Worm (Caenorhabditis elegans) whole organism, L4/young adult: ENCODE results near the gene ZK666.2.

Experiments
- W03F9.2 ChIP-seq: fragments of 150-350 bp; optimal IDR thresholded peaks from 2 replicates; lab custom pipeline; 2014; ENCODE audit warnings: missing biosample characterization, missing genetic modification characterization
- dao-5 ChIP-seq: sonication (generic microtip); optimal IDR thresholded peaks from 2 replicates; lab custom pipeline; 2016; ENCODE audit warnings: missing genotype, missing genetic modification characterization, moderate library complexity, missing compliant biosample characterization
- him-1 ChIP-seq: sonication (generic microtip); optimal IDR thresholded peaks from 2 replicates; lab custom pipeline; 2016; ENCODE audit warnings: missing genotype, missing genetic modification reagents, missing genetic modification characterization, missing compliant biosample characterization

Gene ZK666.2

DNA sequence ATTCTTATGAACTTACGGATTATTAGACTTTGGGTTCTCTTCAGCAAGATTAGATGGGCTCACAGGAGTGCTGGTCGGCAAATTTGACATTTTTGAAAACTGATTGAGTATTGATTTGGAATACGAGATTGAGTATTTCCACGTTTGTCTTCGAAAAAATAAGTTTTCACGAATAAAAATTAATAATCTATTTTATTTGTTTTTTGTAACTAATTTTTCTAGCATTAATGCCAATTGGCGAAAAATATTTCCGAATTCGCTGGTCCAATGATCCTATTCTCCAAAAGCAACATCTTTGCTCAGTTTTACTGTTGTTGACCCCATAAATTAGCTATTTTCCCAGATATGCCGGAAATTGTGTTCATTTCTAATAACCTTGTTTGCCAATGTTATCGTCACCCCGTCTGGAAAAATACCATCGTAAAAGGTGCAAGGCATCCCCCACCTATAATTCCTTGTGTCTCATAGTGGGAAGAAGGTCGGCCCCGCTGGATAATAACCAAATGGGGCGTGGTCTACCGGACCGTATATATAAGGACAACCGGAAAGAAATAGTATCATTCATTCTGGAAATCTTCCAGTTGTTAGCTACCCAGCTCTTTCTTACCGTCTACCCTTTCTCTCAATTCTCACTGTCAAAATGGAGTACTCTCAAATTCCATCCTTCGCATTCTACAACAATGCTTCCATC, 7.3 kb downstream of the ZK666.2 start, which contains the start of the genes ZK673.6 and sdz-37:
ZK673.6 (minus strand) TSS at position 101 of the 691 bp plus-strand sequence.
sdz-37 (plus strand) TSS at position 641 of the 691 bp plus-strand sequence.
- TF ChIP-seq dao-5 (tag; lab: Kevin White, UChicago), result no peak
- TF ChIP-seq W03F9.2 (tag; lab: Kevin White, UChicago), result no peak
- no peak for TF ChIP-seq him-1 (tag; lab: Kevin White, UChicago)

DNA sequence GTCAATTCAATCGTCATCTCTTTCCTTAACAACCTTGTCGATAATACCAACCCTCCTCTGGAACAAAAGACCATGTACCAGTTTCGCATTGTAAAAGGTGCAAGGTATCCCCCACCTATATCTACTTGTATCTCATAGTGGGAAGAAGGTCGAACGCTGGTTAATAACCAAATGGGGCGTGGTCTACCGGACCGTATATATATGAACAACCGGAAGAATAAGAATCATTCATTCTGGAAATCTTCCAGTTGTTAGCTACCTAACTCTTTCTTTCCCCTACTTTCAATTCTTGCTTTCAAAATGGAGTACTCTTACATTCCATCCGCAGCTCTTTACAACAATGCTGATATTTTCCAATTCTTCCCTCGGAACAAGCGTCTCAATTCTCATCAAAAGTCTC, 10.5 kb downstream of the ZK666.2 start, which contains the start of gene ZK673.5:
ZK673.5 (plus strand) TSS at position 301 of the 400 bp plus-strand sequence.
- TF ChIP-seq him-1 (tag; lab: Kevin White, UChicago) (no peak), W03F9.2 (tag; lab: Kevin White, UChicago) (no peak), dao-5 (tag; lab: Kevin White, UChicago) (no peak)

- no peak for TF ChIP-seq dao-5 (tag; lab: Kevin White, UChicago)
- TF ChIP-seq W03F9.2 (tag; lab: Kevin White, UChicago), result no peak
- TF ChIP-seq him-1 (tag; lab: Kevin White, UChicago), result no peak
These were observed 14.7 kb downstream of the ZK666.2 start, which contains the start of gene ZK673.11 for ce11 chrII:10456979-10457378. Gene ZK673.11 (plus strand): TSS chrII:10457279.

DNA sequence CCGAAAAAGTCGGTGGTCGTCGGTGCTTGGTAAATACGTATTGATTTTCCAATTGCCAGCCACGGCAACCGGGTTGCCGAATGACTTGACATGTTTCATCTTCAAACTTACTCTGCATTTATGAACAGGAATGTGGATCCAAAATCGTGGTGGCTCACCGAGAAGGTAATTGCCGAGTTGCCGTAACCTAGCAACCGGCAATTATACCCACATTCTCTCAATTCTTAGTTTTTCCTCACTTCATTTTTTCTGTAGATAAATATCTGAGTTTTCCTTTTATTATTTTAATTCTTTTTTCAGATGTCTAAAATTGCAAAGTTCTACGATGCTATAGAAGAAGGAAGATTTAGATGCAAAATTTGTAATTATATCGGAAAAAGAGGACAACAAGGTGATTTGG, 19.1 kb downstream of the ZK666.2 start, which contains the start of gene ZK673.4:
ZK673.4 (plus strand) TSS at position 301 of the 400 bp plus-strand sequence.
- TF ChIP-seq W03F9.2 (tag; lab: Kevin White, UChicago), result no peak
- TF ChIP-seq him-1 (tag; lab: Kevin White, UChicago), result no peak
- no peak for TF ChIP-seq dao-5 (tag; lab: Kevin White, UChicago)

DNA sequence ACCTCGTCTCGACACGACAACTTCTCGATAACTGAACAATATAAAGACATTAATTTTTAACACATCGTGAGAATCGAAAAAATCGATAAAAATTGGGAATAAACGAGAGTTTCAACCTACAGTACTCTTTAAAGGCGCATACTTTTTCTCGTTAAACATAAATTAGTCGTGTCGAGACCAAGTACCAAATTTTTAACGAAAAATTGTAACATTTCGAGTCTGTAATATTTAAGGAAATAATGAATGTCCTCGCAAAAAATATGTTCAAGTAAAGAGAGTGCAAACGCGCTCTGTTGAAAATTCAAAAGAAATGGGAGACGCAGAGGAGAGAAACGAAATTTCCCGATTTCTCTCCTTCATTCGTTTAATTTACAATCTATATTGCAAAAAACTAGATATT, 21.4 kb downstream of the ZK666.2 start:
- no peak for TF ChIP-seq dao-5 (tag; lab: Kevin White, UChicago)
- no peak for TF ChIP-seq W03F9.2 (tag; lab: Kevin White, UChicago)
- TF ChIP-seq him-1 (tag; lab: Kevin White, UChicago), result no peak

DNA sequence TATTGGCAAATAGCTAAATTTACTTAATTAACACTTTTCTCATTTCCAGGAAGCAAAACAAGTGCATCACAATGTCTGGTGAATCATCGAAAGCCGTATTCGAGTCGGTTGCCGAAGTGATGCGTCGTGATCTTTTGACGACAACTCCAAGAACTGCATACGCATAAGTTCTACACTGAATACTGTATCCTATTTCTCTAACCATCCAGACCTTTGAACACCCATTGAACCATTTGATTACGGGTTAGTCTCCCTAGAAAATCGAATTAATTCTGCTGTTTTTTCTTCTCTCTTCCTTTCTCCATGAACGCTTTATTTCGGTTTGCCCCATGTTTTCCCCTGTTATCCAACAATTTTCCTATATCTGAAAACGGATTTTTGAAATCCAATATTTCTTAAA, 22.0 kb downstream of the ZK666.2 start, which contains the start of gene lin-56:
lin-56 (plus strand) TSS at position 301 of the 400 bp plus-strand sequence.
- no peak for TF ChIP-seq dao-5 (tag; lab: Kevin White, UChicago)
- no peak for TF ChIP-seq him-1 (tag; lab: Kevin White, UChicago)
- TF ChIP-seq W03F9.2 (tag; lab: Kevin White, UChicago), result no peak

DNA sequence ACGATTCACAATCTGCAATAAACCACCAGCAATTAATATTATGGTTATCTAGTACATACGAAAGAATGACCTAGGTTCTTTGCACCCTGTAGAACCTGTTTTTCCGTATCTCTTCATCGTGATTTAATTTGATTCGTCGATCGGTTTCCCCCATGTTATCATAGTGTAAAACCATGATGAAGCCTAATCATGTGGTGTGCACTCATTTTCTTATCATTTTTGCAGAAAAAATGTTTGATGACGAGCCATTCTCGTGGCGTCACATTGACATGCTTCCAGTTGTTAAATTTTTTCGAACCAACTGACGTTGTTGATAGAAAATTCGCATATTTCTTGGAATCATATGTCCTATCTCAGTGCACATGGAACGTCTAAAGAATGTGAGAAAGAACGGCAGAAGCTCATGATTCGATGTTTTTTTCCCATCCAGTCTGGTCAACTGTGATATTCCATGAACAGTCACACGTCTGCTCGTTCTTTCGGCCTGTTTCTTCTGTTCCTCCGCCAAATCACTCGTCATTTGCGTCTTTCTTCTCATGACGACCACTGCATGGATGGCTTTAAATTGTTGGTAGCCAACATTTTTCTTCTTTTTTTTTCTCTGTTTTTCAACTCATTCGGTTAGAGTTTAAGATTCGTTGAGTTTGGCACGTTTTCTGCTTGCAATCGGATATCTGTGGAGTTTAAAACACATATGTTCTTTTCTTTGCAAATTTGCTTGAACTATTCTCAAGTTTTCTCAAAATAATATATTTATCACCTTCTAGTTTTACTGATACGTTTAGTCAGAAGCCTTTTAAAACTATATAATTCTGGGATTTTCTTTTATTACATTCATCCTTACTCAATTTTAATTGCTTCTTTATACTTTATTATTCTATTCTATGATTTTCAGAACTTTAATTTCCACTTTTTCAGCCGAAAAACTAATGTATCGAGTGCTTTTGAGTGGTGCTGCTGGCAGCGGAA, 24.1 kb downstream of the ZK666.2 start, which contains the start of gene ZK673.2:
ZK673.2 (plus strand) TSS at position 919 of the 969 bp plus-strand sequence.
- no peak for TF ChIP-seq dao-5 (tag; lab: Kevin White, UChicago)
- TF ChIP-seq W03F9.2 (tag; lab: Kevin White, UChicago), result no peak
- TF ChIP-seq him-1 (tag; lab: Kevin White, UChicago), result no peak

- TF ChIP-seq him-1 (tag; lab: Kevin White, UChicago) (no peak), dao-5 (tag; lab: Kevin White, UChicago) (no peak), W03F9.2 (tag; lab: Kevin White, UChicago) (no peak)
These were observed 24.9 kb downstream of the ZK666.2 start for ce11 chrII:10446814-10447213.

DNA sequence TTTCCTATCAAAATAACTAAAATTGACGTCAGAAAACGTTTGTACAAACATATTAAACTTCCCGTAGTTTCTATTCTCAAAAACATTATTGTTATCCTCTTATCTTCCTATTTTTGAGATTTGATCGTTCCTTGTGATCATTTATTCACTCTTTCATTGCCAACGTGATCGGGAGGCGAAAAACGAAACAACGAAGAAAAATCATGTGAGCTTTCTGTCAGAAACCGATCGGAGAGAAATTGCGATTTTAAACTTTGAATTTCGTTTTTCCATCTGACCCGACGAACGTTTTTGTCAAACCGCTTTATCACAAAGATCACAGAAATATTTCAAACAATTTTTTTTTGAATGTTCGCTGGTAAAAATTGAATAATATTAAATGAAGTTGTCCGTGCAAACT, 25.4 kb downstream of the ZK666.2 start:
- TF ChIP-seq him-1 (tag; lab: Kevin White, UChicago) (no peak), dao-5 (tag; lab: Kevin White, UChicago) (no peak), W03F9.2 (tag; lab: Kevin White, UChicago) (peak; percentile 13)

DNA sequence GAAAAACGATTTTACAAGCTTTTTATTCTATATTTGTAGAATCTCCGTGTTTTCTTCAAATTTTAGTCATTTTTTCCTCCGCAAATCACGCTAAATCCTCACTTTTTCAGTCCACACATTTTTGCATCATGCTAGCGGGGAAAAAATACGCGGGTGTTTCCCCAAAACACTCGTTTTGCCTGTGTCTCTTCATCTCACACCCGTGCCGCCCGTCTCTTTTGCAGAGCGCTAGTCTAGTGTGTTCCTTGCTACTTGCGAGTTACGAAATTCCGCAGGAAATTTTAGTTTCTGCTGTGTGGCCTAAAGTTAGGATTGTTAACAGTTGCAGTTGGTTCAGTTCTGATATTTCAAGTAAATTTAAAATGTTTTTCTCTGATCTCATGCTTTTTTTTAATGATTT, 26.0 kb downstream of the ZK666.2 start:
- no peak for TF ChIP-seq him-1 (tag; lab: Kevin White, UChicago)
- no peak for TF ChIP-seq dao-5 (tag; lab: Kevin White, UChicago)
- no peak for TF ChIP-seq W03F9.2 (tag; lab: Kevin White, UChicago)

DNA sequence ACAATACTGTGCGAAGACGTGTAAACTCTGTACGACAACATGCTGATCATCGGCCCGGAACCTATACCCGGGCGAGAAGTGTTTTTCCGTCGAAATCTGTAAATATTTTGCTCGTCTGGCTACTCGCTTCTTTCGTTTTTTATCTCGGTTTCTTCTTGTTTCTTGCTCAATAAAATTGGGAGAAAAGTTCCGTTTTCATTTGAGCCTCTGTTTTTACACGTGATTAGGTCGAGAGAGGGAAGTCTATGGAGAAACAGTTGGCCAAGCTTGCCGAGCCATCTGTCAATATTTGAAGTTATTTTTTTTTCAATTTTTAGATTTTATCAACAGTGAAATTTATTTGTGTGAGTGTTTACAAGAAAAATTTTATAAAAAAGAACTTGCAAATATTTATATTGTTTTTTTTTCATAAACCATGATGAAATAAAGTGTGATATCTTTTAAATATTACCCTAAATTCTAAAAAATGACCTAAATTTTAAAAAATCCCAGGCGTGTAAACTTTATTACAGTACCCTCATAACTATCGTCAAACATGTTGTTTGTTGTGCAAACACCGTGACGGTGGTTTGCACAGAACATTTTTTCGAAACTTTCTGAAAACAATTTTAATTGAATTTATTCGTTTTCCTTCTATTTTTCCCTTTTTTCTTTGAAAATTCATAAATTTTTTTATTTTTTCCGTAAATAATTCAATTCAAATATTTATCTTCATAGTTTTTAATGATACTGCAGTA, 26.6 kb downstream of the ZK666.2 start:
- TF ChIP-seq dao-5 (tag; lab: Kevin White, UChicago) (no peak), W03F9.2 (tag; lab: Kevin White, UChicago) (no peak), him-1 (tag; lab: Kevin White, UChicago) (no peak)

DNA sequence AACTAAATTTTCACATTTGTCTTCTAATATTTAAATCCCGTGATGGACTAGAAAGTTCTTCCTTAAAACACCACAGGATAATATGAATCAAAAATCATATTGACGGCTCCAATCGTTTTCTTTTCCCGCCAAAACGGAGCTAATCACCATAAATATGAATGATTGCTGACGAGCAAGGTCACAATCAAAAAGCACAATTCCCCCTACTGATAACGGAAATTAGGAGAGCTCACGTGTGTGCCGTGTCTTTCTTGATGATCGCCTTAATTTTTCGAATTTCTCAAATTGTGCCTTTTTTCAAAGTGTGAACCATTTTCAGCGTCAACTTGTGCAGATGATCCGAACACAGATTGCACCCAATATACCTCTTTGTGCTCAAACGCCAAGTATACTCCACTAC, 27.8 kb downstream of the ZK666.2 start:
- TF ChIP-seq him-1 (tag; lab: Kevin White, UChicago) (no peak), dao-5 (tag; lab: Kevin White, UChicago) (no peak), W03F9.2 (tag; lab: Kevin White, UChicago) (no peak)
